Fruit fly (Drosophila melanogaster) Kc167 (cell line): ENCODE results near the gene CG7968.

Experiments used
- Myc ChIP-seq: fragments of >200 bp; optimal IDR thresholded peaks from 2 replicates; lab custom pipeline; 2017; ENCODE audit warnings: missing external identifiers
- psq ChIP-seq: fragments of >200 bp; optimal IDR thresholded peaks from 2 replicates; lab custom pipeline; 2017; ENCODE audit warnings: missing external identifiers

dm6 chr2L:13803805-13804560 lies 45.2 kb upstream of the CG7968 start:
- TF ChIP-seq psq (lab: Kevin White, UChicago) (no peak), Myc (lab: Kevin White, UChicago) (no peak)
